Fruit fly (Drosophila melanogaster): ENCODE measurements around the gene CG9016.

The CG9016 gene

dm6 chr2L:5971093-5971808, 47.8 kb upstream of the CG9016 start:
- no peak for TF ChIP-seq nom (GFP tag; optimal IDR thresholded peaks at IDR 0.05)
- no peak for TF ChIP-seq oc (tag; optimal IDR thresholded peaks at IDR 0.05)
- peak; percentile 40 for TF ChIP-seq exex (tag; optimal IDR thresholded peaks at IDR 0.05)
- 0 out of 3 replicates have a peak, but pooled peaks have one; percentile 11 for TF ChIP-seq so (GFP tag; IDR thresholded peaks at IDR 0.05)
- TF ChIP-seq luna (GFP tag; optimal IDR thresholded peaks at IDR 0.05), result no peak
- no peak for TF ChIP-seq br (optimal IDR thresholded peaks at IDR 0.05)
- peak; percentile 6; the same call in 1 of the 2 replicates for TF ChIP-seq Rfx (GFP tag; IDR thresholded peaks at IDR 0.05)
- TF ChIP-seq CG3281 (GFP tag; optimal IDR thresholded peaks at IDR 0.05), result no peak
- TF ChIP-seq yki (optimal IDR thresholded peaks at IDR 0.05), result no peak
- TF ChIP-seq trh (GFP tag; optimal IDR thresholded peaks at IDR 0.05), result no peak
- no peak for TF ChIP-seq CG17359 (tag; optimal IDR thresholded peaks at IDR 0.05)
- TF ChIP-seq CG9817 (tag; optimal IDR thresholded peaks at IDR 0.05), result no peak
- no peak for TF ChIP-seq CG9437 (GFP tag; optimal IDR thresholded peaks at IDR 0.05)
- no peak for TF ChIP-seq jumu (GFP tag; optimal IDR thresholded peaks at IDR 0.05)
- TF ChIP-seq Max (GFP tag; optimal IDR thresholded peaks at IDR 0.05), result no peak
- no peak for TF ChIP-seq fd64A (GFP tag; optimal IDR thresholded peaks at IDR 0.05)
- TF ChIP-seq Six4 (GFP tag; optimal IDR thresholded peaks at IDR 0.05), result no peak
- TF ChIP-seq crc (GFP tag; optimal IDR thresholded peaks at IDR 0.05), result no peak
- TF ChIP-seq scrt (GFP tag; optimal IDR thresholded peaks at IDR 0.05), result no peak
- TF ChIP-seq Usf (GFP tag; optimal IDR thresholded peaks at IDR 0.05), result no peak
- TF ChIP-seq Blimp-1 (GFP tag; optimal IDR thresholded peaks at IDR 0.05), result peak; percentile 54
- TF ChIP-seq vfl (GFP tag; optimal IDR thresholded peaks at IDR 0.05), result no peak
- no peak for TF ChIP-seq CG6689 (GFP tag; IDR thresholded peaks at IDR 0.05)
- no peak for TF ChIP-seq Gsc (GFP tag; IDR thresholded peaks at IDR 0.05)
- no peak for TF ChIP-seq CG10209 (GFP tag; optimal IDR thresholded peaks at IDR 0.05)
- no peak for TF ChIP-seq Dp (GFP tag; optimal IDR thresholded peaks at IDR 0.05)
- no peak for TF ChIP-seq CG15601 (tag; optimal IDR thresholded peaks at IDR 0.05)
- no peak for TF ChIP-seq CG2202 (tag; optimal IDR thresholded peaks at IDR 0.05)
- no peak for TF ChIP-seq grn (GFP tag; optimal IDR thresholded peaks at IDR 0.05)
- TF ChIP-seq sug (tag; optimal IDR thresholded peaks at IDR 0.05), result peak; percentile 19
- TF ChIP-seq eyg (GFP tag; optimal IDR thresholded peaks at IDR 0.05), result no peak
- no peak for TF ChIP-seq trem (tag; optimal IDR thresholded peaks at IDR 0.05)
- no peak for TF ChIP-seq CG17328 (GFP tag; IDR thresholded peaks at IDR 0.05)
- TF ChIP-seq pros (GFP tag; optimal IDR thresholded peaks at IDR 0.05), result no peak
- TF ChIP-seq wor (GFP tag; IDR thresholded peaks at IDR 0.05), result no peak
- peak; percentile 61 for TF ChIP-seq Med (GFP tag)
- TF ChIP-seq Spps (tag; optimal IDR thresholded peaks at IDR 0.05), result no peak
- no peak for TF ChIP-seq TFAM (GFP tag; optimal IDR thresholded peaks at IDR 0.05)
- TF ChIP-seq z (GFP tag; IDR thresholded peaks at IDR 0.05), result peak; percentile 87
- TF ChIP-seq Neu2 (GFP tag; optimal IDR thresholded peaks at IDR 0.05; ENCODE audit: borderline replicate concordance), result no peak
- TF ChIP-seq Sin3A (optimal IDR thresholded peaks at IDR 0.05), result no peak
- TF ChIP-seq Pdp1 (GFP tag; optimal IDR thresholded peaks at IDR 0.05), result no peak
- TF ChIP-seq dm (GFP tag; optimal IDR thresholded peaks at IDR 0.05), result no peak
- no peak for TF ChIP-seq Bdp1 (GFP tag; optimal IDR thresholded peaks at IDR 0.05)
- TF ChIP-seq CG17385 (GFP tag; optimal IDR thresholded peaks at IDR 0.05), result no peak
- TF ChIP-seq CG34422 (GFP tag; IDR thresholded peaks at IDR 0.05), result no peak
- no peak for TF ChIP-seq Atf6 (GFP tag; IDR thresholded peaks at IDR 0.05)
- TF ChIP-seq CG10274 (GFP tag; optimal IDR thresholded peaks at IDR 0.05), result no peak
- peak; percentile 6 for TF ChIP-seq gsb-n (tag; optimal IDR thresholded peaks at IDR 0.05)
- no peak for TF ChIP-seq CG15696 (tag; optimal IDR thresholded peaks at IDR 0.05)
- no peak for TF ChIP-seq Ptx1 (GFP tag; IDR thresholded peaks at IDR 0.05)

All from whole organism, embryonic.